Worm (Caenorhabditis elegans): ENCODE results near the gene ZK1248.5.

DNA sequence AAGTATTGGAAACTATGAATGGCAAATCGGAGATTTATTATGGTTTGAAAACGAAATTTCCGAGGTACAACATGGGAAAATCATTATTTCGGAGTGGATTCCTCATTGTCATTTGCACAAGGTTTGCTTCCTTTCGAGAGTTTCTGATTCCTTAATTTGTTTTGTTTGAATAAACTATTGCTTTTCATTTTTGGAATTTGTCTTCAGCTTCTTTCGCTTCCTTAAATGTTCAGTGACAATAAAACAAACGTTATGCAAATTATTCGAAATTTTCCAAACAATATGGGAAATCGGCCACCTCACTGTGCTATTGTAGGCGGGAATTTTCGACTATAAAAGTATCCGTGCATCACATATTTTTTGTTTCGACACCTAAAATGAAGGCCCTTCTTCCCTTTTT is 31.6 kb downstream of the ZK1248.5 start, which contains the start of gene nep-25:
- TF ChIP-seq aly-2 (tag; optimal IDR thresholded peaks at IDR 0.05) (no peak), unc-39 (tag; optimal IDR thresholded peaks at IDR 0.05) (no peak), nhr-237 (tag; optimal IDR thresholded peaks at IDR 0.05) (no peak), ztf-11 (tag; optimal IDR thresholded peaks at IDR 0.05) (no peak), ama-1 (optimal IDR thresholded peaks at IDR 0.05) (no peak), ztf-1 (GFP tag; conservative IDR thresholded peaks at IDR 0.05) (no peak), sem-4 (tag; optimal IDR thresholded peaks at IDR 0.05) (no peak), lsy-2 (tag; optimal IDR thresholded peaks at IDR 0.05) (no peak), skn-1 (tag; optimal IDR thresholded peaks at IDR 0.05) (no peak), nhr-21 (tag; optimal IDR thresholded peaks at IDR 0.05) (no peak), unc-55 (GFP tag; optimal IDR thresholded peaks at IDR 0.05) (no peak), nhr-23 (tag; optimal IDR thresholded peaks at IDR 0.05) (no peak), mdl-1 (tag; optimal IDR thresholded peaks at IDR 0.05) (no peak), alr-1 (tag; optimal IDR thresholded peaks at IDR 0.05) (no peak)

All from whole organism, L2 larva.